Worm (Caenorhabditis elegans) whole organism, L1 larva: Measurements from ENCODE around the gene B0432.10.

Source experiments
- ama-1 ChIP-seq: fragments of 150-350 bp; optimal IDR thresholded peaks from 2 replicates; lab custom pipeline; 2014
- ceh-82 ChIP-seq, 3 experiments: fragments of 150-350 bp in 1 of 3; sonication (generic microtip) in 2 of 3; optimal IDR thresholded peaks; 2 replicates each; lab custom pipeline; 2014 to 2017; ENCODE audit warnings: missing biosample characterization in 3 of 3, missing genetic modification characterization in 3 of 3
- ces-1 ChIP-seq: fragments of 150-350 bp; optimal IDR thresholded peaks from 2 replicates; lab custom pipeline; 2014; ENCODE audit warnings: missing biosample characterization, missing genetic modification reagents, missing genetic modification characterization
- fkh-10 ChIP-seq: sonication (generic microtip); optimal IDR thresholded peaks from 2 replicates; lab custom pipeline; 2017; ENCODE audit warnings: missing biosample characterization, missing genetic modification reagents, missing genetic modification characterization
- fos-1 ChIP-seq: fragments of 150-350 bp; optimal IDR thresholded peaks from 2 replicates; lab custom pipeline; 2014; ENCODE audit warnings: missing biosample characterization, missing genetic modification characterization
- nhr-11 ChIP-seq: fragments of 150-350 bp; optimal IDR thresholded peaks from 2 replicates; lab custom pipeline; 2014; ENCODE audit warnings: missing biosample characterization, missing genetic modification characterization
- unc-30 ChIP-seq: sonication (generic microtip); optimal IDR thresholded peaks from 2 replicates; lab custom pipeline; 2017; ENCODE audit warnings: missing biosample characterization, missing genetic modification characterization
- unc-86 ChIP-seq: sonication (generic microtip); optimal IDR thresholded peaks from 2 replicates; lab custom pipeline; 2016; ENCODE audit warnings: missing genetic modification characterization, missing compliant biosample characterization

DNA sequence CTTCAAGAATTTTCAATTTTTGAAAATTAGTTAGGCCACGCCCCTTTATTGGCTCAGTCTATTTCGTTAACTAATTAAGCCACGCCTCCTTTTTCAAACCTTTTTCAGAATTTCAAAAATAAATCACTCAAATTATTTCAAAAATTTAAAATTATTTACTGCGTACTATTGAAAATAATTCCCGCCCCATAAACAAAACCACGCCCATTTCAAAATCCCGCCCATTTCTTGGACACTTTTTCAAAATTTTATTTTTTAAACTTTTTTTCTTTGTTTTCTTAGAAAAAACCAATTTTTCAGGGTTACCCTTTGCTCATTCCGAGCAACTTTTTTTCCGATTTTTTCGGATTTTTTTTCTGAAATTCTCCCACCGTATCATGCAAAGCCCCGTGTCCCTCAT is 22.0 kb downstream of the B0432.10 start, which contains the start of gene B0432.14:
- TF ChIP-seq fos-1 (tag; lab: Kevin White, UChicago) (no peak), fkh-10 (no peak), ama-1 (lab: Kevin White, UChicago) (no peak), ceh-82 (tag; optimal IDR thresholded peaks at IDR 0.05; lab: Kevin White, UChicago) (no peak), ces-1 (no peak), unc-86 (tag; lab: Kevin White, UChicago) (no peak), unc-30 (tag; lab: Kevin White, UChicago) (no peak), nhr-11 (tag; lab: Kevin White, UChicago) (no peak)
